Worm (Caenorhabditis elegans) whole organism, midembryonic: ENCODE data around the gene cyp-33E1.

Source experiments
- T22C8.4 ChIP-seq: fragments of 200-800 bp; sonication (Bioruptor generic); IDR thresholded peaks from 2 replicates; pipeline ENCODE4 v1.3.6; 2022; ENCODE audit warnings: missing genetic modification characterization, missing compliant biosample characterization
- cog-1 ChIP-seq: sonication (generic microtip); optimal IDR thresholded peaks from 2 replicates; lab custom pipeline; 2016; ENCODE audit warnings: missing genetic modification characterization, missing compliant biosample characterization
- flt-1 ChIP-seq: fragments of 200-800 bp; sonication (Bioruptor generic); IDR thresholded peaks from 2 replicates; pipeline ENCODE4 v1.3.6; 2022; ENCODE audit warnings: missing genetic modification characterization, missing compliant biosample characterization
- klf-2 ChIP-seq: fragments of 200-800 bp; sonication (Bioruptor generic); conservative IDR thresholded peaks from 2 replicates; pipeline ENCODE4 v1.3.6; 2022; ENCODE audit warnings: missing genetic modification reagents, missing genetic modification characterization, missing compliant biosample characterization
- med-1 ChIP-seq: sonication (generic microtip); optimal IDR thresholded peaks from 2 replicates; lab custom pipeline; 2017; ENCODE audit warnings: missing genetic modification characterization, mild to moderate bottlenecking, missing compliant biosample characterization, antibody characterized with exemption, missing genetic modification reagents; ENCODE audit not compliant: insufficient read depth
- ref-1 ChIP-seq: fragments of 200-800 bp; sonication (Bioruptor generic); conservative IDR thresholded peaks from 2 replicates; pipeline ENCODE4 v1.3.6; 2022; ENCODE audit warnings: missing genetic modification reagents, missing genetic modification characterization, missing compliant biosample characterization
- tab-1 ChIP-seq: fragments of 200-800 bp; sonication (Bioruptor generic); IDR thresholded peaks from 2 replicates; pipeline ENCODE4 v1.3.6; 2022; ENCODE audit warnings: missing genetic modification characterization, missing compliant biosample characterization
- ztf-29 ChIP-seq: fragments of 200-800 bp; sonication (Bioruptor generic); IDR thresholded peaks from 2 replicates; pipeline ENCODE4 v1.3.6; 2022; ENCODE audit warnings: missing genetic modification reagents, missing genetic modification characterization, missing compliant biosample characterization

DNA sequence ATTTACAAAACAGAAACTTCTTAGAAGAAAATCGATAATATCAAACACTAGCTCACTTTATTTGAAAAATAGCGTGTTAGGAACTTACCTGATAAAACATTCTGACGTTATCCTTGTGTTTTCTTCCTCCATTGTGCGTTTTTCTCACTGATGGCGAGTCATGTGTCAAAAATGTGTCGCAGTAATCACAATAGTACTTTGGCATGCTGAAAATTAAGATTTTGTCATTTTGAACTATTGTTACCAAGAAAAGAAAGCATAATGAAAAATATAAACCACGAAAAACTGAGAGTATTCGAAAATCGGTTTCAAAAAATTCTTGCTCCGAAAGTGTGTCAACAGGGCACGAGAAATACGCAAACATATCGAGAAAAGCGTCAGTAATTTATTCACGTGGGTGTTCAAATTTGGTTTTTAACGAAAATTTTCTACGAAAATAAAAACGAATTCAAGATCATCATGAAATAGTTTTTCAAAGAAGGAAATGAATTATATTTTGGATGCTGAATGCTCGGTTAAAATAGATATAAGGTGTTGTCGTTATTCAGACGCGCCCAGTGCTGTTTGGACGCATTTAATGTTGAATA is 39.3 kb upstream of the cyp-33E1 start, which contains the start of gene snrp-3:
- TF ChIP-seq tab-1 (GFP tag; lab: Robert Waterston, UW) (no peak), flt-1 (GFP tag; lab: Robert Waterston, UW) (no peak), T22C8.4 (GFP tag; lab: Robert Waterston, UW) (peak; percentile 70; the same call in 1 of the 2 replicates), ref-1 (GFP tag; lab: Robert Waterston, UW) (no peak), med-1 (no peak), klf-2 (GFP tag; lab: Robert Waterston, UW) (no peak), ztf-29 (no peak), cog-1 (tag; lab: Kevin White, UChicago) (peak; percentile 37)
